Worm (Caenorhabditis elegans) whole organism, dauer: ENCODE measurements around the gene C30G7.4.

Experiments used
- unc-62 ChIP-seq: sonication (generic microtip); optimal IDR thresholded peaks from 2 replicates; lab custom pipeline; 2017; ENCODE audit warnings: missing biosample characterization, missing genetic modification reagents, missing genetic modification characterization

C30G7.4 gene

DNA sequence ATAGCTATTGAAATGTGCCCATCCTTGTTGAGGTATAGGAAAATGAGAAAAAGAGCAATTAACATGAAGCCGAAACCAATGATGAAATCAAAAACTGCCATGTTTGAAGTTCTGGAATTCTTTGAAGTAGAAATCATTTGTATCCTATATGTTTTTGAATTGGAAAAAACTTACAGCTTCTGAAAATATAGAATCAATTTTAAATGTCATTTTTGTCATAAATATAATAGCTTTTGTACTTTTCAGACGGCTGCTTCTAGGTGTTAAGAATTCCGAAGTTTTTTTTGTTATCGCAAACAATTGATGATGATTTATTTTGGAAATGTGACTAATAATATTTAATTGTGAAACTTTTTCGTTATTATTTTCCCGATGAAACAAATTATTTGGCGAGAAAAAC lies at the start of gene C30G7.4:
TSS of gene C30G7.4 (minus strand) at position 101 of the 400 bp plus-strand sequence.
- no peak for TF ChIP-seq unc-62

DNA sequence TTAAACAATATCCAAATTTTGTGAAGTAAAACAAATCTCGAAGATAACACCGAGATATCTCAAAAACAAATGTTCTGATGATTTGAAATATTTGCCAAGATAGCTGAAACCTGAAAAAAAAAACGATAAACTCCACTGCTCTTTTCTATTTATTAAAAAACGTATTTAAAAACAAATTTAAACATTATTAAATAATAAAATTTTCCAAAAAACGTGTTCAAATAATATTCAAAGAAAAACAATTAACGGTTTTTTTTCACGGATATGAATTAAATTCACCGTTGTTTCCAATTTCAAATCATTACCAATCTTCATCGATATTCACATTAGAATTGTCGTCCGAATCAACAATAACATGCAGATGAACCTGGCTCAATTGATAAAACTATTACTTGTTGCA lies 49.3 kb upstream of the C30G7.4 start, which contains the start of gene irld-14:
TSS of gene irld-14 (plus strand) at position 301 of the 400 bp plus-strand sequence.
- no peak for TF ChIP-seq unc-62

DNA sequence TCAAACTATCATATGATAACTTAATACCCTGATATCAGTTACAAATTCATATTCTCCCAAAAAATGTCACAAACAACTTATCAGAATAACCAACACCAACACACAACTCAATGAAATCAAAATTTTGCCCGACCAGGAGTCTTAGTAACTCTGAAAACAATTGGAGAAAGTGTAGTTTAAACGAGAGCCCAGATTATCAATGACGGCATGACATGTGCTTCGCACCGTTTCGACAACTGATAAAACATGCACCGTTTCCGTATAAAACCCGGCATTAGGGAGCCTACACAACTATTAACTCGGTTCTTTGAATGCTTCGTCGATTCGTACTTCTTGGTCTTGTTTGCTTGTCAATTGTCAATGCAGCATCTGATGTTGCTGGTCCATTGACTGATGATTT lies 46.7 kb upstream of the C30G7.4 start, which contains the start of gene fil-1:
TSS of gene fil-1 (plus strand) at position 219 of the 400 bp plus-strand sequence.
- TF ChIP-seq unc-62: no peak

ce11 chrV:14992627-14993117 lies 45.8 kb upstream of the C30G7.4 start, which contains the start of gene T01C3.3:
TSS of gene T01C3.3 (minus strand) at chrV:14992677.
- TF ChIP-seq unc-62: no peak

DNA sequence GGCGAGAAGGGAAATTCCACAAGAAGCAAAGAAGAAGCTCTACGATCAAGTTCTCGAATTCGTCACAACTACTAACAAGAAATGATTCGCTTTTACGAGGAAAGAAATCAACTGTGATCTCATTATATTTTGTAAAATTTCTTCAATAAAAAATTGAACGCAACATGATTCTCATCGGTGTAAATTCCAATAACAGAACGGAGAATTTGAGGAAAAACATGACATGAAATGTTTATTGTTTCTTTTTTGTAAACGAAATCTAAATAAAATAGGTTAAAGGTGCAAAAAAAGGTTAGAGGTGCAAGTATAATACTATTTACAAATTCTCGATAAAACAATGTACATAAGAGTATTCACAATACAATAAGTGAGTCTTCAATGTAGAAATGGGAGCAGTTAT lies 44.6 kb upstream of the C30G7.4 start:
- TF ChIP-seq unc-62: no peak

DNA sequence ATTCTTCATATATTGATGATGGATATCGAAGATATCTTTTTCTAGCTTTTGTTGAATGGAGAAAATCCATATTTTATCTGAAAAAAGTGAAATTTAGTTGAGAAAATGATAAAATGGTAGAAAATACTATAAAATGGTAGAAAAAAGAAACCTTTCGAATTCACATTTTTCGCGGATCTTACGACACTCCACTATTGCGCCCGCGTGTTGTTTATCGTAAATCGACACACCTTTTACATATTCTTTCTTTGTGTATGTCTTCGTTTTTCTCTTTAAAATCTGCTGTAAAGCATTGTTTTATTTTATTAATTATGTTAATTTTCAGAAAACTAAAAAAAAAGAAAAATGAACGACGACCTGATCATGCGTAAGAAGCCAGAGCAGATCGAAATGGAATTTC lies 43.9 kb upstream of the C30G7.4 start, which contains the start of the genes cdt-2 and T01C3.2:
TSS of gene cdt-2 (minus strand) at position 284 of the 400 bp plus-strand sequence.
TSS of gene T01C3.2 (plus strand) at position 326 of the 400 bp plus-strand sequence.
- no peak for TF ChIP-seq unc-62

DNA sequence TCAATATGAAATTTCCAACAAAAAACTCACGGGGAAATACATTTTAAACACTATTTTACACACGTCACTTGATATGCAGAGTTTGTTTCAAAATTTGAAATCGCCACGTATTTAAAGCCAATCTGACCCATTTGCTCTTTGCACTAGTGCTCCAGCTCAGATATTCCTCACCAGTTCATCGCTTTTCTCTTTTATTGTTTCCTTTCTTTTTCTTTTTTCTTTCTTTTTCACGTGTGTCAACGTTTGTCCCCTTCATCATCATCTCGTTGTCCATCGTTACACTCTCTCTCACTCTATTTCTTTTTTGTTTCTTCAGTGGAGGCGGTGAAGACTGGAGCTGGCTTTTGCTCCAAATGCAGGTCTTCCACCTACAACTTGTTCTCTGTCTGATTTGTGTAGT lies 37.7 kb upstream of the C30G7.4 start, which contains the start of gene F02D8.4:
TSS of gene F02D8.4 (plus strand) at position 301 of the 400 bp plus-strand sequence.
- no peak for TF ChIP-seq unc-62

DNA sequence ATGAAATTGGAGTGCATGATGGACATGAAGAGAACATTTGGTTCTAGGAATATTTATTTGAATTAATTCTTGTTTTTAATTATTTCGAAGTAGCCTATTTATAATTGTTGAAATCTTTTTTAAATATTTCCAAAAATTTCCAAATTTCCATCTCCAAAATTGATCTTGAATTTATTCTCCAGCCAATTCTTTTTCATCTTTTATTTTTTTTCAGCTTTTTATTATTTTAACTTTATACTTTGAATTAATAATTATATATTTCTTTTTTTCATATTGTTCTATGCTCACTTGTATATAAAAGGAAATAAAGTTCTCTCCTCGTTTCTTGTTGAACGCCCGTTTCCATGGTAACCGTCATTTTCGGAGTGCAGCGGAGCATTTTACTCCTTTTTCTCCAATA lies 33.0 kb upstream of the C30G7.4 start, which contains the start of gene xbx-1:
TSS of gene xbx-1 (plus strand) at position 301 of the 400 bp plus-strand sequence.
- TF ChIP-seq unc-62: no peak

- no peak for TF ChIP-seq unc-62
These were observed 31.4 kb upstream of the C30G7.4 start, which contains the start of the genes grd-12 and F02D8.1 for ce11 chrV:14978205-14978751. TSS of gene grd-12 (plus strand) at chrV:14978505. TSS of gene F02D8.1 (minus strand) at chrV:14978701.

DNA sequence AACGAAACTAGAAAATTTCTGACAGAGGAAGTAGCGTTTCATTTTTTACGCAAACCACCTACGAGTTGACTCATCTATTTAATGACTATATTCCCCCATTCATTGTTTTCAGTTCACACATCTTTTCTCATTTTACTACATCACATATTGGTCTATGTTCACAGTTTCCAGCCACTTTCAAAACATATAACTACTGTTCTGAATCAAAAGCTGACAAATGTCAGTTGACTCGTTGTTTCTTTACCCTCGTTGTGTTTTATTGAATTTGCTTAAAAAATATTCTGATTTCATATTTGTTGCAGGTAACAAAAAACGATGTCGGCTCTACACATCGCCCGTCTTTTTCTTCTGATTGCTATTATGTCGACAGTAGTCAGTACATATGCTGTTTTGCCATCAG lies 24.2 kb upstream of the C30G7.4 start, which contains the start of gene nlp-59:
TSS of gene nlp-59 (plus strand) at position 301 of the 400 bp plus-strand sequence.
- no peak for TF ChIP-seq unc-62

ce11 chrV:14955676-14956075 lies 8.8 kb upstream of the C30G7.4 start, which contains the start of gene F02D8.9:
TSS of gene F02D8.9 (minus strand) at chrV:14955776.
- TF ChIP-seq unc-62: no peak

ce11 chrV:14954633-14955032 lies 7.7 kb upstream of the C30G7.4 start, which contains the start of gene C30G7.5:
TSS of gene C30G7.5 (minus strand) at chrV:14954733.
- TF ChIP-seq unc-62: no peak

DNA sequence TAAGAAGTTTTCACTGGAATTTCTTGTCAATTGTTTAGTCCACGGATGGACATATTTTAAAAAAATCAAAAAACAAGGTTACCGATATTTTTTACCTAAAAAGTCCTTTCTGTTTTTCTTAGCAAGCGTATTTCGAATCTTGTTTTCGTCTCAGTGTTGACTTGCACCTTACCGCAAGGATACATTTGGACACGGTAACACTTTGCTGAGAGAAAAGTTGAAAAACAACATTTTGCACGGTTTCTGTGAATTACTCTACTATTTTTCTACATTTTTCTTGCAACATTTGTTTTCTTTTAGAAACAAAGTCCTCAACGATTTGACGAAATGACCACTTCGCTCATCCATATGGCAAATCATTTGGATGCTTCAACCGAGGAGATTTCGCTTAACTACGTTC lies 2.6 kb upstream of the C30G7.4 start, which contains the start of gene hil-1:
TSS of gene hil-1 (plus strand) at position 301 of the 400 bp plus-strand sequence.
- TF ChIP-seq unc-62: no peak

ce11 chrV:14948566-14948965 lies 1.6 kb upstream of the C30G7.4 start:
- no peak for TF ChIP-seq unc-62

DNA sequence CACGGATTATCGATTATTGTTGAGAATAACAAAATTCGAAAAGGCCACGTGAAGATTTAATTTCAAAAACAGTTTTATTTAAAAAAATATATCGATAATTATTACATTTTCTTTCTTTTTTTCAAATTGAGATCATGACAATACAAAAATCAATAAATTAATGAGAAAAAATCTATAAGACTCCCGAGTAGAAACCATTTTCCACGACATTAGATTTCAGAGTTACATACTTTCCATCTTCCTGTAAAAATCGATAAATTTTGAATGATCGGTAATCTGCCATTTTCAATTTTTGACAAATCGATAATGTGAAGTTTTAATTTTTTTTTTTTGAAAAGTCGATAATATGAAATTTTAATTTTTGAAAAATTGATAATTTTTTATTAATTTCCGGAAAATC lies 1.2 kb downstream of the C30G7.4 start, which contains the start of gene C30G7.3:
TSS of gene C30G7.3 (minus strand) at position 8 of the 400 bp plus-strand sequence.
- no peak for TF ChIP-seq unc-62

- TF ChIP-seq unc-62: no peak
These were observed 1.8 kb downstream of the C30G7.4 start for ce11 chrV:14945124-14945523.

DNA sequence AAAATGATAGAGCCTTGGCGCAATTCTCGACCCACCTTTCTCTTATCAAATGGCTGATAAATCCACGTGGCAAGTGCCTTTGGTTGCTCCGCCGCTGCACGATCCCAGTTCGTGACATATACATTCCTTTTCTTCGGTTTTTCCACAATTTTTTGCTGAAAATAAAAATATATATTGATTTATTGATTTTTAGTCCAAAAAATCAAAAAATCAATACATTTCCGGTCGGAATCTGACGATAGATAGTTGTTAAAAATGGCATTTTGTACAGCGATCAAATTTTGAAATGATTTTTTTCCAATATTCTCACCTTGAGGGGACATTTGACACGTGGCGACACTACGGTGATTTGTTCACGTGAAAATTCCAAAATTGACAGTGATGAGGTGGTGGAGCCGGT lies 3.1 kb downstream of the C30G7.4 start:
- no peak for TF ChIP-seq unc-62

DNA sequence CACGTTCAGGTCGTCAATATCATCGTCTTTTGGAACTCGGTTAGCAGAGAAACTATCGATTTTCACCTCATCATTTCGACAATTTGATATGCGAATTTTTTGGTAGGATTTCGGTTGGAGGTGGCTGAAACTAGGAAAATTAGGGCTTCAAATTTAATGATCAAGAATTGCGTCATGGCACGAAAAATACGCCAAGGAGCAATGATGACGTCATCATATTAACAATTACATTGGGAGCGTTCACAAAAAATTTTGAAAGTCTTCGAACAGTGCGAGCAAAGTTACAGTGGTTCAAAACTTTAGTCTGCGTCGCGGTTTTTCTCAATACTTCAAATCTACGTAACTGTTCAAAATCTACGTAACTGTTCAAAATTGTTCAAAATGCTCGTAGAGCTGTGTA lies 4.0 kb downstream of the C30G7.4 start:
- no peak for TF ChIP-seq unc-62
